Worm (Caenorhabditis elegans) whole organism, midembryonic: Measurements from ENCODE around the gene F52D2.12.
A peak's percentile ranks its signal among the peaks of the same experiment; 100 is the strongest.

Source experiments
- T22C8.4 ChIP-seq: fragments of 200-800 bp; sonication (Bioruptor generic); IDR thresholded peaks from 2 replicates; pipeline ENCODE4 v1.3.6; 2022; ENCODE audit warnings: missing genetic modification characterization, missing compliant biosample characterization
- cog-1 ChIP-seq: sonication (generic microtip); optimal IDR thresholded peaks from 2 replicates; lab custom pipeline; 2016; ENCODE audit warnings: missing genetic modification characterization, missing compliant biosample characterization
- flt-1 ChIP-seq: fragments of 200-800 bp; sonication (Bioruptor generic); IDR thresholded peaks from 2 replicates; pipeline ENCODE4 v1.3.6; 2022; ENCODE audit warnings: missing genetic modification characterization, missing compliant biosample characterization
- klf-2 ChIP-seq: fragments of 200-800 bp; sonication (Bioruptor generic); conservative IDR thresholded peaks from 2 replicates; pipeline ENCODE4 v1.3.6; 2022; ENCODE audit warnings: missing genetic modification reagents, missing genetic modification characterization, missing compliant biosample characterization
- med-1 ChIP-seq: sonication (generic microtip); optimal IDR thresholded peaks from 2 replicates; lab custom pipeline; 2017; ENCODE audit warnings: missing genetic modification characterization, mild to moderate bottlenecking, missing compliant biosample characterization, antibody characterized with exemption, missing genetic modification reagents; ENCODE audit not compliant: insufficient read depth
- ref-1 ChIP-seq: fragments of 200-800 bp; sonication (Bioruptor generic); conservative IDR thresholded peaks from 2 replicates; pipeline ENCODE4 v1.3.6; 2022; ENCODE audit warnings: missing genetic modification reagents, missing genetic modification characterization, missing compliant biosample characterization
- tab-1 ChIP-seq: fragments of 200-800 bp; sonication (Bioruptor generic); IDR thresholded peaks from 2 replicates; pipeline ENCODE4 v1.3.6; 2022; ENCODE audit warnings: missing genetic modification characterization, missing compliant biosample characterization
- ztf-23 ChIP-seq: fragments of 200-800 bp; sonication (Bioruptor generic); IDR thresholded peaks from 2 replicates; pipeline ENCODE4 v1.3.6; 2022; ENCODE audit warnings: missing genetic modification reagents, missing genetic modification characterization, missing compliant biosample characterization
- ztf-29 ChIP-seq: fragments of 200-800 bp; sonication (Bioruptor generic); IDR thresholded peaks from 2 replicates; pipeline ENCODE4 v1.3.6; 2022; ENCODE audit warnings: missing genetic modification reagents, missing genetic modification characterization, missing compliant biosample characterization

The F52D2.12 gene

ce11 chrX:1969575-1969974, 8.2 kb upstream of the F52D2.12 start, which contains the start of gene str-79:
TSS of gene str-79 (plus strand) at chrX:1969875.
- TF ChIP-seq ref-1 (GFP tag; lab: Robert Waterston, UW) (no peak), T22C8.4 (GFP tag; lab: Robert Waterston, UW) (no peak), ztf-29 (GFP tag; lab: Robert Waterston, UW) (no peak), cog-1 (no peak), ztf-23 (GFP tag; lab: Robert Waterston, UW) (no peak), med-1 (GFP tag; lab: Kevin White, UChicago) (no peak), tab-1 (GFP tag; lab: Robert Waterston, UW) (no peak), flt-1 (GFP tag; lab: Robert Waterston, UW) (no peak), klf-2 (GFP tag; lab: Robert Waterston, UW) (no peak)

- 0 out of 2 replicates have a peak, but pooled peaks have one; percentile 20 for TF ChIP-seq ztf-23 (GFP tag; lab: Robert Waterston, UW)
- no peak for TF ChIP-seq flt-1 (GFP tag; lab: Robert Waterston, UW)
These were observed 6.2 kb upstream of the F52D2.12 start for ce11 chrX:1971647-1972046.

ce11 chrX:1972766-1973165, 5.0 kb upstream of the F52D2.12 start:
- TF ChIP-seq T22C8.4 (GFP tag; lab: Robert Waterston, UW) (no peak), med-1 (GFP tag; lab: Kevin White, UChicago) (no peak), ztf-29 (GFP tag; lab: Robert Waterston, UW) (no peak), tab-1 (GFP tag; lab: Robert Waterston, UW) (no peak), flt-1 (GFP tag; lab: Robert Waterston, UW) (no peak), klf-2 (GFP tag; lab: Robert Waterston, UW) (no peak), cog-1 (no peak), ref-1 (GFP tag; lab: Robert Waterston, UW) (no peak), ztf-23 (GFP tag; lab: Robert Waterston, UW) (no peak)

- TF ChIP-seq ref-1 (GFP tag; lab: Robert Waterston, UW) (no peak), med-1 (GFP tag; lab: Kevin White, UChicago) (no peak), cog-1 (no peak), T22C8.4 (GFP tag; lab: Robert Waterston, UW) (no peak), tab-1 (GFP tag; lab: Robert Waterston, UW) (no peak), flt-1 (GFP tag; lab: Robert Waterston, UW) (no peak)
These were observed 3.1 kb upstream of the F52D2.12 start, which contains the start of gene F52D2.5 for ce11 chrX:1974699-1975098. TSS of gene F52D2.5 (minus strand) at chrX:1974799.

ce11 chrX:1975692-1976091, 2.1 kb upstream of the F52D2.12 start, which contains the start of gene F52D2.6:
TSS of gene F52D2.6 (plus strand) at chrX:1975992.
- TF ChIP-seq cog-1 (no peak), T22C8.4 (GFP tag; lab: Robert Waterston, UW) (no peak), ztf-23 (GFP tag; lab: Robert Waterston, UW) (no peak), ztf-29 (GFP tag; lab: Robert Waterston, UW) (no peak), med-1 (GFP tag; lab: Kevin White, UChicago) (no peak), klf-2 (GFP tag; lab: Robert Waterston, UW) (no peak), ref-1 (GFP tag; lab: Robert Waterston, UW) (no peak), tab-1 (GFP tag; lab: Robert Waterston, UW) (no peak), flt-1 (GFP tag; lab: Robert Waterston, UW) (no peak)

ce11 chrX:1981654-1982053, 3.8 kb downstream of the F52D2.12 start:
- no peak for TF ChIP-seq ztf-23 (GFP tag; lab: Robert Waterston, UW)
- TF ChIP-seq med-1 (GFP tag; lab: Kevin White, UChicago), result no peak
- no peak for TF ChIP-seq T22C8.4 (GFP tag; lab: Robert Waterston, UW)
- no peak for TF ChIP-seq tab-1 (GFP tag; lab: Robert Waterston, UW)
- TF ChIP-seq ref-1 (GFP tag; lab: Robert Waterston, UW), result no peak
- TF ChIP-seq cog-1, result no peak
- TF ChIP-seq flt-1 (GFP tag; lab: Robert Waterston, UW), result no peak
- no peak for TF ChIP-seq klf-2 (GFP tag; lab: Robert Waterston, UW)
- TF ChIP-seq ztf-29 (GFP tag; lab: Robert Waterston, UW), result no peak

ce11 chrX:1984831-1985230, 7.0 kb downstream of the F52D2.12 start:
- no peak for TF ChIP-seq klf-2 (GFP tag; lab: Robert Waterston, UW)
- TF ChIP-seq cog-1, result no peak
- TF ChIP-seq tab-1 (GFP tag; lab: Robert Waterston, UW), result no peak
- no peak for TF ChIP-seq flt-1 (GFP tag; lab: Robert Waterston, UW)
- no peak for TF ChIP-seq med-1 (GFP tag; lab: Kevin White, UChicago)

- no peak for TF ChIP-seq tab-1 (GFP tag; lab: Robert Waterston, UW)
- no peak for TF ChIP-seq T22C8.4 (GFP tag; lab: Robert Waterston, UW)
- no peak for TF ChIP-seq med-1 (GFP tag; lab: Kevin White, UChicago)
- no peak for TF ChIP-seq klf-2 (GFP tag; lab: Robert Waterston, UW)
- TF ChIP-seq ztf-23 (GFP tag; lab: Robert Waterston, UW), result no peak
- no peak for TF ChIP-seq flt-1 (GFP tag; lab: Robert Waterston, UW)
- no peak for TF ChIP-seq ztf-29 (GFP tag; lab: Robert Waterston, UW)
These were observed 11.8 kb downstream of the F52D2.12 start, which contains the start of gene meg-3 for ce11 chrX:1989576-1989975. TSS of gene meg-3 (minus strand) at chrX:1989607.

- TF ChIP-seq ref-1 (GFP tag; lab: Robert Waterston, UW) (no peak), ztf-29 (GFP tag; lab: Robert Waterston, UW) (no peak), T22C8.4 (GFP tag; lab: Robert Waterston, UW) (no peak), ztf-23 (GFP tag; lab: Robert Waterston, UW) (no peak), tab-1 (GFP tag; lab: Robert Waterston, UW) (no peak), klf-2 (GFP tag; lab: Robert Waterston, UW) (no peak), cog-1 (no peak), med-1 (GFP tag; lab: Kevin White, UChicago) (no peak), flt-1 (GFP tag; lab: Robert Waterston, UW) (no peak)
These were observed 12.6 kb downstream of the F52D2.12 start, which contains the start of gene Y40A1A.2 for ce11 chrX:1990434-1990833. TSS of gene Y40A1A.2 (plus strand) at chrX:1990734.
